Fruit fly (Drosophila melanogaster) whole organism, adult: Measurements from ENCODE around the gene CG8671.

Source experiments
- CG1620 ChIP-seq: fragments of 200-800 bp; sonication (Bioruptor generic); optimal IDR thresholded peaks from 2 replicates; lab custom pipeline; 2016; ENCODE audit warnings: missing biosample characterization, missing genetic modification characterization
- cnc ChIP-seq, 2 experiments: fragments of >200 bp; optimal IDR thresholded peaks; 2 replicates each; lab custom pipeline; 2017
- kay ChIP-seq: fragments of 200-800 bp; sonication (Bioruptor generic); peaks from one replicate; lab custom pipeline; 2016; ENCODE audit warnings: missing biosample characterization, missing genetic modification characterization, borderline replicate concordance
- ovo ChIP-seq: fragments of 200-800 bp; sonication (Bioruptor generic); optimal IDR thresholded peaks from 2 replicates; lab custom pipeline; 2016; ENCODE audit warnings: missing biosample characterization, missing genetic modification characterization
- tj ChIP-seq: fragments of 200-800 bp; sonication (Bioruptor generic); optimal IDR thresholded peaks from 3 replicates; lab custom pipeline; 2017; ENCODE audit warnings: missing biosample characterization, mild to moderate bottlenecking, missing genetic modification characterization, moderate library complexity
- toe ChIP-seq: fragments of 200-800 bp; sonication (Bioruptor generic); optimal IDR thresholded peaks from 2 replicates; lab custom pipeline; 2016; ENCODE audit warnings: missing biosample characterization, missing genetic modification characterization

DNA sequence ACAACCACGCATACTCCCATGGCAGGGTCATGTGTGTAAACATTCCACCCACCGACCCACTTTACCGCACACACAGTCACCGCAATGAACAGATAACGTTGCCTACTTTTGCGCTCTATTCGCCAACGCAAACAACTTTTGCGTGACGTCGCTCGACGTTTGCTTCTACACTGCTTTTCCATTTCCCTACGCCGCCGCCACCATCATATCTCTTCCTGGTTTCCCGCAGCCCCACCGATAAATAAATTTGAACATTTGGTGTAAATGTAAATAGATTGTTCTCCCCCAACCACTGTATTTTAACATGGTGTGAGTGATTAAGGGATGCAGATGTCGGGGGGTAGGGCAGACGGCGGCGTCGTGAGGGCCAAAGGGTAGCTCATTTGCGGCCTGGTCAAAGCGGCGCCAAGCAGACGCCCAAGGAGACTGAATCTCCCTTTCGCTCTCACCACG, 61.7 kb downstream of the CG8671 start:
- no peak for TF ChIP-seq toe
- TF ChIP-seq tj (GFP tag; lab: Kevin White, UChicago), result no peak
- TF ChIP-seq ovo, result no peak
- no peak for TF ChIP-seq CG1620 (GFP tag; lab: Kevin White, UChicago)
- TF ChIP-seq kay (GFP tag; lab: Kevin White, UChicago), result no peak
- TF ChIP-seq cnc (optimal IDR thresholded peaks at IDR 0.05; lab: Kevin White, UChicago), result no peak
